Fruit fly (Drosophila melanogaster) whole organism, prepupa: ENCODE data around the gene DCAF12.

Source experiments
- Blimp-1 ChIP-seq: fragments of 200-800 bp; sonication (Bioruptor generic); optimal IDR thresholded peaks from 3 replicates; lab custom pipeline; 2017; ENCODE audit warnings: missing biosample characterization, missing genetic modification characterization, mild to moderate bottlenecking, moderate library complexity, missing genetic modification reagents
- CG11762 ChIP-seq: fragments of 200-800 bp; sonication (Bioruptor generic); optimal IDR thresholded peaks from 3 replicates; lab custom pipeline; 2016; ENCODE audit warnings: missing biosample characterization, missing genetic modification characterization; ENCODE audit not compliant: insufficient read depth
- CG15336 ChIP-seq: fragments of 200-800 bp; sonication (Bioruptor generic); IDR thresholded peaks from 2 replicates; pipeline ENCODE4 v1.3.6; 2022; ENCODE audit warnings: missing biosample characterization, missing genetic modification characterization
- CG1621 ChIP-seq: fragments of 200-800 bp; sonication (Bioruptor generic); optimal IDR thresholded peaks from 3 replicates; lab custom pipeline; 2018; ENCODE audit warnings: missing biosample characterization, mild to moderate bottlenecking, missing genetic modification characterization
- CG16779 ChIP-seq: fragments of 200-800 bp; sonication (Bioruptor generic); optimal IDR thresholded peaks from 3 replicates; lab custom pipeline; 2017; ENCODE audit warnings: missing biosample characterization, mild to moderate bottlenecking, missing genetic modification characterization
- CG3032 ChIP-seq: fragments of 200-800 bp; optimal IDR thresholded peaks from 2 replicates; lab custom pipeline; 2019; ENCODE audit warnings: missing biosample characterization, mild to moderate bottlenecking, missing genetic modification characterization, moderate library complexity
- CG31627 ChIP-seq: fragments of 200-800 bp; sonication (Bioruptor generic); optimal IDR thresholded peaks from 3 replicates; lab custom pipeline; 2016; ENCODE audit warnings: missing biosample characterization, missing genetic modification characterization
- CG34406 ChIP-seq: fragments of 200-800 bp; sonication (Bioruptor generic); optimal IDR thresholded peaks from 3 replicates; lab custom pipeline; 2016; ENCODE audit warnings: missing biosample characterization, missing genetic modification characterization
- CG6163 ChIP-seq: fragments of 200-800 bp; sonication (Bioruptor generic); IDR thresholded peaks from 3 replicates; pipeline ENCODE4 v1.3.6; 2022; ENCODE audit warnings: missing biosample characterization, missing genetic modification characterization
- CG6276 ChIP-seq: fragments of 200-800 bp; sonication (Bioruptor generic); optimal IDR thresholded peaks from 2 replicates; lab custom pipeline; 2017; ENCODE audit warnings: missing biosample characterization, mild to moderate bottlenecking, missing genetic modification characterization
- CG6792 ChIP-seq: fragments of 200-800 bp; sonication (Bioruptor generic); optimal IDR thresholded peaks from 3 replicates; lab custom pipeline; 2016; ENCODE audit warnings: missing biosample characterization, missing genetic modification characterization
- CG6808 ChIP-seq: fragments of 200-800 bp; sonication (Bioruptor generic); optimal IDR thresholded peaks from 3 replicates; lab custom pipeline; 2017; ENCODE audit warnings: missing biosample characterization, missing genetic modification characterization, mild to moderate bottlenecking, moderate library complexity, missing genetic modification reagents
- CG6854 ChIP-seq: fragments of 200-800 bp; sonication (Bioruptor generic); optimal IDR thresholded peaks from 2 replicates; lab custom pipeline; 2017; ENCODE audit warnings: missing biosample characterization, mild to moderate bottlenecking, missing genetic modification characterization
- CG7368 ChIP-seq: fragments of 200-800 bp; sonication (Bioruptor generic); optimal IDR thresholded peaks from 3 replicates; lab custom pipeline; 2016; ENCODE audit warnings: missing biosample characterization, missing genetic modification characterization
- CG8119 ChIP-seq: fragments of 200-800 bp; sonication (Bioruptor generic); IDR thresholded peaks from 3 replicates; pipeline ENCODE4 v1.3.6; 2022; ENCODE audit warnings: missing biosample characterization, missing genetic modification characterization
- CG8319 ChIP-seq: fragments of 200-800 bp; sonication (Bioruptor generic); optimal IDR thresholded peaks from 3 replicates; lab custom pipeline; 2016; ENCODE audit warnings: missing biosample characterization, missing genetic modification characterization
- CG8632 ChIP-seq: fragments of 200-800 bp; sonication (Bioruptor generic); optimal IDR thresholded peaks from 3 replicates; lab custom pipeline; 2016; ENCODE audit warnings: missing biosample characterization, missing genetic modification characterization
- CG9139 ChIP-seq: fragments of 200-800 bp; sonication (Bioruptor generic); optimal IDR thresholded peaks from 3 replicates; lab custom pipeline; 2017; ENCODE audit warnings: missing biosample characterization, mild to moderate bottlenecking, missing genetic modification characterization
- Eip75B ChIP-seq: fragments of 200-800 bp; sonication (Bioruptor generic); optimal IDR thresholded peaks from 3 replicates; lab custom pipeline; 2016; ENCODE audit warnings: missing biosample characterization, missing genetic modification characterization
- Eip78C ChIP-seq: fragments of 200-800 bp; sonication (Bioruptor generic); peaks from one replicate; lab custom pipeline; 2016; ENCODE audit warnings: missing biosample characterization, missing genetic modification characterization
- Eip93F ChIP-seq: fragments of 200-800 bp; sonication (Bioruptor generic); optimal IDR thresholded peaks from 2 replicates; lab custom pipeline; 2016; ENCODE audit warnings: missing biosample characterization, mild to moderate bottlenecking, missing genetic modification characterization
- Ets21C ChIP-seq: fragments of 200-800 bp; sonication (Bioruptor generic); optimal IDR thresholded peaks from 3 replicates; lab custom pipeline; 2016; ENCODE audit warnings: missing biosample characterization, missing genetic modification characterization
- Ets96B ChIP-seq: fragments of 200-800 bp; optimal IDR thresholded peaks from 2 replicates; lab custom pipeline; 2019; ENCODE audit warnings: missing biosample characterization, mild to moderate bottlenecking, missing genetic modification characterization, moderate library complexity
- Gug ChIP-seq: fragments of 200-800 bp; sonication (Bioruptor generic); IDR thresholded peaks from 2 replicates; pipeline ENCODE4 v1.3.6; 2022; ENCODE audit warnings: missing biosample characterization, missing genetic modification characterization
- Hr38 ChIP-seq: sonication (Bioruptor generic); optimal IDR thresholded peaks from 2 replicates; lab custom pipeline; 2016; ENCODE audit warnings: missing biosample characterization, missing genetic modification characterization
- Hr39 ChIP-seq: fragments of 200-800 bp; sonication (Bioruptor generic); optimal IDR thresholded peaks from 2 replicates; lab custom pipeline; 2016; ENCODE audit warnings: missing biosample characterization, missing genetic modification characterization
- Hr4 ChIP-seq: fragments of 200-800 bp; sonication (Bioruptor generic); optimal IDR thresholded peaks from 3 replicates; lab custom pipeline; 2016; ENCODE audit warnings: missing biosample characterization, missing genetic modification characterization
- Lpt ChIP-seq: fragments of 200-800 bp; sonication (Bioruptor generic); optimal IDR thresholded peaks from 3 replicates; lab custom pipeline; 2016; ENCODE audit warnings: missing biosample characterization, missing genetic modification characterization
- Met ChIP-seq: fragments of 200-800 bp; sonication (Bioruptor generic); optimal IDR thresholded peaks from 3 replicates; lab custom pipeline; 2016; ENCODE audit warnings: missing biosample characterization, missing genetic modification characterization
- OdsH ChIP-seq: fragments of 200-800 bp; sonication (Bioruptor generic); optimal IDR thresholded peaks from 3 replicates; lab custom pipeline; 2016; ENCODE audit warnings: missing biosample characterization, missing genetic modification characterization
- Smox ChIP-seq: fragments of 200-800 bp; sonication (Bioruptor generic); optimal IDR thresholded peaks from 3 replicates; lab custom pipeline; 2016; ENCODE audit warnings: missing biosample characterization, missing genetic modification characterization
- Sox102F ChIP-seq: fragments of 200-800 bp; sonication (Bioruptor generic); optimal IDR thresholded peaks from 2 replicates; lab custom pipeline; 2016; ENCODE audit warnings: missing biosample characterization, mild to moderate bottlenecking, missing genetic modification characterization
- Sox15 ChIP-seq: fragments of 200-800 bp; sonication (Bioruptor generic); optimal IDR thresholded peaks from 3 replicates; lab custom pipeline; 2016; ENCODE audit warnings: missing biosample characterization, missing genetic modification characterization
- achi ChIP-seq: fragments of 200-800 bp; sonication (Bioruptor generic); optimal IDR thresholded peaks from 3 replicates; lab custom pipeline; 2016; ENCODE audit warnings: missing biosample characterization, missing genetic modification characterization
- acj6 ChIP-seq: fragments of 200-800 bp; sonication (Bioruptor generic); optimal IDR thresholded peaks from 3 replicates; lab custom pipeline; 2016; ENCODE audit warnings: missing biosample characterization, missing genetic modification characterization
- cyc ChIP-seq: fragments of 200-800 bp; sonication (Bioruptor generic); optimal IDR thresholded peaks from 3 replicates; lab custom pipeline; 2016; ENCODE audit warnings: missing biosample characterization, missing genetic modification characterization
- dac ChIP-seq: fragments of 200-800 bp; sonication (Bioruptor generic); optimal IDR thresholded peaks from 2 replicates; lab custom pipeline; 2017; ENCODE audit warnings: missing biosample characterization, mild to moderate bottlenecking, missing genetic modification characterization
- dsx ChIP-seq: fragments of 200-800 bp; optimal IDR thresholded peaks from 3 replicates; lab custom pipeline; 2019; ENCODE audit warnings: missing biosample characterization, mild to moderate bottlenecking, missing genetic modification characterization, moderate library complexity; ENCODE audit not compliant: poor library complexity, severe bottlenecking
- eg ChIP-seq: fragments of 200-800 bp; sonication (Bioruptor generic); IDR thresholded peaks from 3 replicates; pipeline ENCODE4 v1.3.6; 2022; ENCODE audit warnings: missing biosample characterization, missing genetic modification characterization
- esn ChIP-seq: fragments of 200-800 bp; sonication (Bioruptor generic); optimal IDR thresholded peaks from 2 replicates; lab custom pipeline; 2016; ENCODE audit warnings: missing biosample characterization, mild to moderate bottlenecking, missing genetic modification characterization, moderate library complexity
- fd59A ChIP-seq: fragments of 200-800 bp; sonication (Bioruptor generic); optimal IDR thresholded peaks from 2 replicates; lab custom pipeline; 2017; ENCODE audit warnings: missing biosample characterization, mild to moderate bottlenecking, missing genetic modification characterization, missing genetic modification reagents
- fd85E ChIP-seq: fragments of 200-800 bp; sonication (Bioruptor generic); optimal IDR thresholded peaks from 3 replicates; lab custom pipeline; 2016; ENCODE audit warnings: missing biosample characterization, missing genetic modification characterization
- fkh ChIP-seq: fragments of 200-800 bp; sonication (Bioruptor generic); optimal IDR thresholded peaks from 3 replicates; lab custom pipeline; 2017; ENCODE audit warnings: missing biosample characterization, mild to moderate bottlenecking, missing genetic modification characterization, moderate library complexity
- lz ChIP-seq: fragments of 200-800 bp; sonication (Bioruptor generic); optimal IDR thresholded peaks from 3 replicates; lab custom pipeline; 2016; ENCODE audit warnings: missing biosample characterization, missing genetic modification characterization
- net ChIP-seq: fragments of 200-800 bp; sonication (Bioruptor generic); optimal IDR thresholded peaks from 3 replicates; lab custom pipeline; 2016; ENCODE audit warnings: missing biosample characterization, missing genetic modification characterization
- salr ChIP-seq, 2 experiments: fragments of 200-800 bp; sonication (Bioruptor generic); optimal IDR thresholded peaks; 3 replicates each; lab custom pipeline; 2016 to 2018; ENCODE audit warnings: missing biosample characterization in 2 of 2, missing genetic modification characterization in 2 of 2, mild to moderate bottlenecking in 1 of 2
- spab ChIP-seq: fragments of 200-800 bp; sonication (Bioruptor generic); optimal IDR thresholded peaks from 2 replicates; lab custom pipeline; 2017; ENCODE audit warnings: missing biosample characterization, mild to moderate bottlenecking, missing genetic modification characterization, missing genetic modification reagents
- ss ChIP-seq, 2 experiments: fragments of 200-800 bp; sonication (Bioruptor generic); optimal IDR thresholded peaks; 2 replicates in 1 of 2; 3 replicates in 1 of 2; lab custom pipeline; 2017 to 2018; ENCODE audit warnings: mild to moderate bottlenecking in 2 of 2, missing biosample characterization in 2 of 2, missing genetic modification characterization in 2 of 2, moderate library complexity in 1 of 2
- svp ChIP-seq: fragments of 200-800 bp; sonication (Bioruptor generic); peaks from one replicate; lab custom pipeline; 2016; ENCODE audit warnings: missing biosample characterization, missing genetic modification characterization
- topi ChIP-seq: fragments of 200-800 bp; sonication (Bioruptor generic); optimal IDR thresholded peaks from 3 replicates; lab custom pipeline; 2016; ENCODE audit warnings: missing biosample characterization, missing genetic modification characterization
- vri ChIP-seq: fragments of 200-800 bp; sonication (Bioruptor generic); optimal IDR thresholded peaks from 3 replicates; lab custom pipeline; 2016; ENCODE audit warnings: missing biosample characterization, mild to moderate bottlenecking, missing genetic modification characterization

The DCAF12 gene

DNA sequence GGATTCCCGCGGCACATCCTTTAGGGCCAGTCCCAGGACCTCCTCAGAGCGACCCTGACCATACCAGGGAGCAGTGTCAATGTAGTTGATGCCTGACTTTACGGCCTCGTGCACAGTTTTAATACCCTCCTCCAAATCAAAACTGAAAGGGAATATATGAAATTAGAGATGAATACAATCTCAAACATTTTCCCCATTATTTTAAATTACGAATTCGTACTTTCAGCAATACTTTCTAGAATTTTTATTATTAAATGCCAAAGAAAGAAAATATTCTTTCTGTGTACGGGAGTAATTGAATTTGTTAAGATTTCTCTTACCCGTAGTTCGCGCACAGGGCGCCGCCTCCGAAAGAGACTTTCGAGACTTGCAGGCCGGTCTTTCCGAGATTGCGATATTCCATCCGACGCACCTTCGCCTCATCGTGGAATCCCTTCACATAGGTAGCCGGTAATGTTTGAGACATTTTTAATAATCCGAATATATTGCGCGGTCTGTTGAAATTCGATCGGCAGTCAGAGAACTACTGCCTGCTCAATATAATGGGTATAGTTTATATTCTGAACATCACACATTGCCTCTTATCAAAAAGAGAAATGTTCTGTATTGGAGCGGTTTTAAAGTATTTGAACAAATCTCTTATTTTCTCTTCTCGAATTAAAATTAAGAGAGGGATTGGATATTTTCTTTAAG, 36.8 kb downstream of the DCAF12 start, which contains the start of gene CG18547:
TSS of gene CG18547 (minus strand) at position 512 of the 693 bp plus-strand sequence.
- TF ChIP-seq OdsH (peak; percentile 48), CG11762 (peak; percentile 32), fkh (GFP tag; lab: Kevin White, UChicago) (no peak), CG6792 (GFP tag; lab: Kevin White, UChicago) (peak; percentile 45), CG6808 (GFP tag; lab: Kevin White, UChicago) (peak; percentile 5), spab (GFP tag; lab: Kevin White, UChicago) (no peak), fd85E (GFP tag; lab: Kevin White, UChicago) (no peak), salr (GFP tag; optimal IDR thresholded peaks at IDR 0.05; lab: Kevin White, UChicago) (no peak), CG3032 (tag; lab: Kevin White, UChicago) (peak; percentile 40), lz (GFP tag; lab: Kevin White, UChicago) (peak; percentile 57), vri (peak; percentile 14), esn (GFP tag; lab: Kevin White, UChicago) (peak; percentile 46), Eip93F (GFP tag; lab: Kevin White, UChicago) (no peak), fd59A (no peak), CG15336 (GFP tag; lab: Robert Waterston, UW) (0 out of 2 replicates have a peak, but pooled peaks have one; percentile 22), achi (GFP tag; lab: Kevin White, UChicago) (peak; percentile 9), CG8632 (GFP tag; lab: Kevin White, UChicago) (peak; percentile 46), CG9139 (GFP tag; lab: Kevin White, UChicago) (no peak), Ets96B (tag; lab: Kevin White, UChicago) (peak; percentile 59), Hr38 (GFP tag; lab: Kevin White, UChicago) (no peak), Sox15 (GFP tag; lab: Kevin White, UChicago) (no peak), CG6276 (no peak), Hr39 (GFP tag; lab: Kevin White, UChicago) (peak; percentile 48), CG6163 (GFP tag; lab: Robert Waterston, UW) (peak; percentile 58; the same call in 2 of the 3 replicates), Sox102F (GFP tag; lab: Kevin White, UChicago) (peak; percentile 64), CG8119 (GFP tag; lab: Robert Waterston, UW) (0 out of 3 replicates have a peak, but pooled peaks have one; percentile 40), svp (GFP tag; lab: Kevin White, UChicago) (peak; percentile 82), CG8319 (no peak), Lpt (GFP tag; lab: Kevin White, UChicago) (peak; percentile 3), Eip75B (peak; percentile 49), net (peak; percentile 14), eg (no peak), Ets21C (GFP tag; lab: Kevin White, UChicago) (peak; percentile 26), Gug (GFP tag; lab: Robert Waterston, UW) (0 out of 2 replicates have a peak, but pooled peaks have one; percentile 20), CG31627 (peak; percentile 59), Blimp-1 (GFP tag; lab: Kevin White, UChicago) (no peak), CG1621 (tag; lab: Kevin White, UChicago) (peak; percentile 59), cyc (GFP tag; lab: Kevin White, UChicago) (peak; percentile 49), Hr4 (GFP tag; lab: Kevin White, UChicago) (peak; percentile 26), ss (GFP tag; optimal IDR thresholded peaks at IDR 0.05; lab: Kevin White, UChicago) (peak in 1 of 2 experiments; percentile 21), Smox (GFP tag; lab: Kevin White, UChicago) (peak; percentile 41), CG7368 (GFP tag; lab: Kevin White, UChicago) (peak; percentile 32), Met (GFP tag; lab: Kevin White, UChicago) (peak; percentile 62), topi (peak; percentile 54), CG16779 (tag; lab: Kevin White, UChicago) (no peak), Eip78C (peak; percentile 84), acj6 (GFP tag; lab: Kevin White, UChicago) (peak; percentile 51), CG6854 (GFP tag; lab: Kevin White, UChicago) (no peak), dac (no peak), dsx (GFP tag; lab: Kevin White, UChicago) (peak; percentile 24), CG34406 (GFP tag; lab: Kevin White, UChicago) (peak; percentile 43)
